Fruit fly (Drosophila melanogaster) whole organism, embryonic: ENCODE results near the gene CG13127.

ENCODE experiments used
- Asciz ChIP-seq: fragments of 200-800 bp; sonication (Bioruptor generic); optimal IDR thresholded peaks from 2 replicates; lab custom pipeline; 2017; ENCODE audit warnings: missing biosample characterization, mild to moderate bottlenecking, missing genetic modification characterization, missing genetic modification reagents
- BEAF-32 ChIP-seq: fragments of 200-800 bp; sonication (Bioruptor generic); optimal IDR thresholded peaks from 3 replicates; lab custom pipeline; 2017; ENCODE audit warnings: missing biosample characterization, missing genetic modification characterization, mild to moderate bottlenecking, moderate library complexity, missing genetic modification reagents
- C15 ChIP-seq: fragments of 200-800 bp; sonication (Bioruptor generic); IDR thresholded peaks from 3 replicates; pipeline ENCODE4 v1.3.6; 2022; ENCODE audit warnings: missing biosample characterization, missing genetic modification characterization
- CG10209 ChIP-seq: fragments of 200-800 bp; sonication (Bioruptor generic); optimal IDR thresholded peaks from 3 replicates; lab custom pipeline; 2017; ENCODE audit warnings: missing biosample characterization, mild to moderate bottlenecking, missing genetic modification characterization, missing genetic modification reagents
- CG10267 ChIP-seq: fragments of 200-800 bp; sonication (Bioruptor generic); optimal IDR thresholded peaks from 2 replicates; lab custom pipeline; 2018; ENCODE audit warnings: missing biosample characterization, mild to moderate bottlenecking, missing genetic modification characterization, moderate library complexity
- CG12942 ChIP-seq: fragments of 200-800 bp; sonication (Bioruptor generic); optimal IDR thresholded peaks from 3 replicates; lab custom pipeline; 2016; ENCODE audit warnings: missing biosample characterization, missing genetic modification characterization
- CG13424 ChIP-seq: fragments of 200-800 bp; sonication (Bioruptor generic); optimal IDR thresholded peaks from 2 replicates; lab custom pipeline; 2019; ENCODE audit warnings: missing biosample characterization, mild to moderate bottlenecking, missing genetic modification characterization, moderate library complexity
- CG14667 ChIP-seq: fragments of 200-800 bp; sonication (Bioruptor generic); IDR thresholded peaks from 2 replicates; pipeline ENCODE4 v1.3.6; 2022; ENCODE audit warnings: missing biosample characterization, missing genetic modification characterization
- CG14710 ChIP-seq: fragments of 200-800 bp; sonication (Bioruptor generic); optimal IDR thresholded peaks from 3 replicates; lab custom pipeline; 2019; ENCODE audit warnings: missing biosample characterization, mild to moderate bottlenecking, missing genetic modification characterization, moderate library complexity
- CG15601 ChIP-seq: fragments of 200-800 bp; sonication (Bioruptor generic); optimal IDR thresholded peaks from 3 replicates; lab custom pipeline; 2019; ENCODE audit warnings: missing biosample characterization, mild to moderate bottlenecking, missing genetic modification characterization, moderate library complexity
- CG16815 ChIP-seq: fragments of 200-800 bp; sonication (Bioruptor generic); optimal IDR thresholded peaks from 3 replicates; lab custom pipeline; 2017; ENCODE audit warnings: missing biosample characterization, mild to moderate bottlenecking, missing genetic modification characterization
- CG17361 ChIP-seq: fragments of 200-800 bp; sonication (Bioruptor generic); IDR thresholded peaks from 3 replicates; pipeline ENCODE4 v1.3.6; 2022; ENCODE audit warnings: missing biosample characterization, missing genetic modification characterization
- CG17829 ChIP-seq: fragments of 200-800 bp; optimal IDR thresholded peaks from 2 replicates; lab custom pipeline; 2019; ENCODE audit warnings: missing biosample characterization, mild to moderate bottlenecking, missing genetic modification characterization, moderate library complexity
- CG31224 ChIP-seq: fragments of 200-800 bp; sonication (Bioruptor generic); IDR thresholded peaks from 2 replicates; pipeline ENCODE4 v1.3.6; 2022; ENCODE audit warnings: missing biosample characterization, missing genetic modification characterization
- CG33557 ChIP-seq: fragments of 200-800 bp; sonication (Bioruptor generic); optimal IDR thresholded peaks from 2 replicates; lab custom pipeline; 2019; ENCODE audit warnings: missing biosample characterization, mild to moderate bottlenecking, missing genetic modification characterization, moderate library complexity
- CG7987 ChIP-seq: fragments of 200-800 bp; sonication (Bioruptor generic); optimal IDR thresholded peaks from 2 replicates; lab custom pipeline; 2018; ENCODE audit warnings: missing biosample characterization, mild to moderate bottlenecking, missing genetic modification characterization, moderate library complexity
- CG8388 ChIP-seq: fragments of 200-800 bp; sonication (Bioruptor generic); optimal IDR thresholded peaks from 2 replicates; lab custom pipeline; 2019; ENCODE audit warnings: missing biosample characterization, mild to moderate bottlenecking, missing genetic modification characterization, moderate library complexity
- Camta ChIP-seq: fragments of 200-800 bp; sonication (Bioruptor generic); optimal IDR thresholded peaks from 2 replicates; lab custom pipeline; 2016; ENCODE audit warnings: missing biosample characterization, missing genetic modification characterization
- Chrac-16 ChIP-seq: fragments of 200-800 bp; sonication (Bioruptor generic); optimal IDR thresholded peaks from 3 replicates; lab custom pipeline; 2016; ENCODE audit warnings: missing biosample characterization, missing genetic modification characterization
- CoRest ChIP-seq: fragments of 200-800 bp; sonication (Bioruptor generic); optimal IDR thresholded peaks from 3 replicates; lab custom pipeline; 2018; ENCODE audit warnings: missing biosample characterization, mild to moderate bottlenecking, missing genetic modification characterization, moderate library complexity
- D19A ChIP-seq: fragments of 200-800 bp; optimal IDR thresholded peaks from 3 replicates; lab custom pipeline; 2019; ENCODE audit warnings: missing biosample characterization, mild to moderate bottlenecking, missing genetic modification characterization, moderate library complexity
- Dad ChIP-seq: fragments of 200-800 bp; sonication (Bioruptor generic); optimal IDR thresholded peaks from 3 replicates; lab custom pipeline; 2016; ENCODE audit warnings: missing biosample characterization, missing genetic modification characterization
- E2f2 ChIP-seq: fragments of 200-800 bp; sonication (Bioruptor generic); IDR thresholded peaks from 2 replicates; pipeline ENCODE4 v1.3.6; 2022; ENCODE audit warnings: missing biosample characterization, missing genetic modification characterization
- Eip74EF ChIP-seq, 2 experiments: fragments of 200-800 bp in 1 of 2; fragments of >200 bp in 1 of 2; sonication (Bioruptor generic) in 1 of 2; optimal IDR thresholded peaks; 2 replicates each; lab custom pipeline; 2017 to 2019; ENCODE audit warnings: missing biosample characterization in 2 of 2, missing genetic modification characterization in 2 of 2, mild to moderate bottlenecking in 1 of 2, moderate library complexity in 1 of 2
- Ets65A ChIP-seq: fragments of 200-800 bp; sonication (Bioruptor generic); peaks from one replicate; lab custom pipeline; 2016; ENCODE audit warnings: missing biosample characterization, missing genetic modification characterization
- Gsc ChIP-seq: fragments of 200-800 bp; sonication (Bioruptor generic); IDR thresholded peaks from 2 replicates; pipeline ENCODE4 v1.3.6; 2022; ENCODE audit warnings: missing biosample characterization, missing genetic modification characterization
- HLH54F ChIP-seq: fragments of 200-800 bp; sonication (Bioruptor generic); optimal IDR thresholded peaks from 3 replicates; lab custom pipeline; 2016; ENCODE audit warnings: missing biosample characterization, missing genetic modification characterization
- Hr3 ChIP-seq: fragments of 200-800 bp; sonication (Bioruptor generic); optimal IDR thresholded peaks from 3 replicates; lab custom pipeline; 2016; ENCODE audit warnings: missing biosample characterization, missing genetic modification characterization
- Hr51 ChIP-seq, 2 experiments: fragments of 200-800 bp; sonication (Bioruptor generic); optimal IDR thresholded peaks; 2 replicates in 1 of 2; 3 replicates in 1 of 2; lab custom pipeline; 2016 to 2018; ENCODE audit warnings: missing biosample characterization in 2 of 2, missing genetic modification characterization in 2 of 2, mild to moderate bottlenecking in 1 of 2, moderate library complexity in 1 of 2
- Med ChIP-seq: fragments of 200-800 bp; sonication (Bioruptor generic); peaks from one replicate; lab custom pipeline; 2016; ENCODE audit warnings: missing biosample characterization, missing genetic modification characterization, mild to moderate bottlenecking, inconsistent platforms, moderate library complexity
- Oli ChIP-seq: fragments of 200-800 bp; sonication (Bioruptor generic); optimal IDR thresholded peaks from 2 replicates; lab custom pipeline; 2018; ENCODE audit warnings: missing biosample characterization, mild to moderate bottlenecking, missing genetic modification characterization, moderate library complexity
- Sox102F ChIP-seq: fragments of 200-800 bp; sonication (Bioruptor generic); optimal IDR thresholded peaks from 2 replicates; lab custom pipeline; 2018; ENCODE audit warnings: missing biosample characterization, mild to moderate bottlenecking, missing genetic modification characterization, moderate library complexity
- Sry-δ ChIP-seq: fragments of 200-800 bp; sonication (Bioruptor generic); optimal IDR thresholded peaks from 2 replicates; lab custom pipeline; 2016; ENCODE audit warnings: missing biosample characterization, missing genetic modification characterization
- Xrp1 ChIP-seq: fragments of 200-800 bp; sonication (Bioruptor generic); IDR thresholded peaks from 2 replicates; pipeline ENCODE4 v1.3.6; 2022; ENCODE audit warnings: missing biosample characterization, missing genetic modification characterization
- aop ChIP-seq: fragments of 200-800 bp; sonication (Bioruptor generic); IDR thresholded peaks from 2 replicates; pipeline ENCODE4 v1.3.6; 2022; ENCODE audit warnings: missing biosample characterization, missing genetic modification characterization
- ap ChIP-seq: fragments of 200-800 bp; sonication (Bioruptor generic); IDR thresholded peaks from 2 replicates; pipeline ENCODE4 v1.3.6; 2022; ENCODE audit warnings: missing biosample characterization, missing genetic modification characterization
- bigmax ChIP-seq: fragments of 200-800 bp; sonication (Bioruptor generic); optimal IDR thresholded peaks from 2 replicates; lab custom pipeline; 2018; ENCODE audit warnings: missing biosample characterization, mild to moderate bottlenecking, missing genetic modification characterization
- ftz-f1 ChIP-seq: fragments of 200-800 bp; sonication (Bioruptor generic); optimal IDR thresholded peaks from 2 replicates; lab custom pipeline; 2016; ENCODE audit warnings: missing biosample characterization, missing genetic modification characterization
- gcm2 ChIP-seq: fragments of 200-800 bp; sonication (Bioruptor generic); optimal IDR thresholded peaks from 2 replicates; lab custom pipeline; 2016; ENCODE audit warnings: missing biosample characterization, missing genetic modification characterization
- gem ChIP-seq: fragments of 200-800 bp; sonication (Bioruptor generic); optimal IDR thresholded peaks from 2 replicates; lab custom pipeline; 2019; ENCODE audit warnings: missing biosample characterization, mild to moderate bottlenecking, missing genetic modification characterization, moderate library complexity
- inv ChIP-seq: fragments of 200-800 bp; sonication (Bioruptor generic); IDR thresholded peaks from 2 replicates; pipeline ENCODE4 v1.3.6; 2022; ENCODE audit warnings: missing biosample characterization, missing genetic modification characterization; ENCODE audit not compliant: partially characterized antibody
- mam ChIP-seq: fragments of 200-800 bp; sonication (Bioruptor generic); optimal IDR thresholded peaks from 3 replicates; lab custom pipeline; 2016; ENCODE audit warnings: missing biosample characterization, missing genetic modification characterization
- pho ChIP-seq: fragments of 200-800 bp; sonication (Bioruptor generic); optimal IDR thresholded peaks from 2 replicates; lab custom pipeline; 2016; ENCODE audit warnings: missing biosample characterization, missing genetic modification characterization
- sens ChIP-seq: fragments of 200-800 bp; sonication (Bioruptor generic); peaks from one replicate; lab custom pipeline; 2016; ENCODE audit warnings: missing biosample characterization, missing genetic modification characterization
- sima ChIP-seq: fragments of 200-800 bp; sonication (Bioruptor generic); optimal IDR thresholded peaks from 2 replicates; lab custom pipeline; 2016; ENCODE audit warnings: missing biosample characterization, missing genetic modification characterization
- sqz ChIP-seq: fragments of 200-800 bp; sonication (Bioruptor generic); optimal IDR thresholded peaks from 3 replicates; lab custom pipeline; 2018; ENCODE audit warnings: missing biosample characterization, mild to moderate bottlenecking, missing genetic modification characterization
- stwl ChIP-seq: fragments of 200-800 bp; sonication (Bioruptor generic); optimal IDR thresholded peaks from 3 replicates; lab custom pipeline; 2018; ENCODE audit warnings: missing biosample characterization, mild to moderate bottlenecking, missing genetic modification characterization, moderate library complexity
- tio ChIP-seq: fragments of 200-800 bp; sonication (Bioruptor generic); optimal IDR thresholded peaks from 2 replicates; lab custom pipeline; 2017; ENCODE audit warnings: missing biosample characterization, missing genetic modification characterization, inconsistent platforms
- trem ChIP-seq: fragments of 200-800 bp; optimal IDR thresholded peaks from 3 replicates; lab custom pipeline; 2019; ENCODE audit warnings: missing biosample characterization, mild to moderate bottlenecking, missing genetic modification characterization, moderate library complexity

Gene CG13127

DNA sequence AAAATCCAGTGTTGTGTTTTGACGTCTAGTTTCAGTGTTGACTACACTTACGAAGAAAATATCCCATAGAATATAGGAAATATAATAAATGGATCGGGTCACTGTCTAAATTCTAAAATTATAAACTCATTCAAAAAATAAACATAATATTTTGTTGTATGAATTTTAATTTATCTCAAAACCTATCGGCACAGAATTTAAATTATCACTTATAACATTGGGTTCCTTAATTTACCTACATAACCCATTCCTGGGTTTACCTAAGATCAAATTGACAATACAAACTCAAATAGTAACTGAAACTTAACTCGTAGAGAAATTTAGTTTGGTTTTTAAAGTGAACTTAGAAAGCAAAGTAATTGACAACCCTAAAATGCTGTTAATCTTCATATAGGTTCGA, 29.9 kb upstream of the CG13127 start (continued):
- peak; percentile 33 for TF ChIP-seq Hr3 (GFP tag; lab: Kevin White, UChicago)
- TF ChIP-seq CG8388: peak; percentile 22
- TF ChIP-seq HLH54F (GFP tag; lab: Kevin White, UChicago): peak; percentile 18
- TF ChIP-seq Hr51 (GFP tag; optimal IDR thresholded peaks at IDR 0.05; lab: Kevin White, UChicago): peak in 1 of 2 experiments; percentile 2
- TF ChIP-seq CG10267 (tag; lab: Kevin White, UChicago): peak; percentile 87
- no peak for TF ChIP-seq pho (GFP tag; lab: Kevin White, UChicago)
- no peak for TF ChIP-seq C15 (GFP tag; lab: Robert Waterston, UW)
- TF ChIP-seq stwl (tag; lab: Kevin White, UChicago): peak; percentile 74
- TF ChIP-seq Chrac-16: peak; percentile 28
- peak; percentile 21 for TF ChIP-seq CG13424 (tag; lab: Kevin White, UChicago)
- peak; percentile 55 for TF ChIP-seq Ets65A (GFP tag; lab: Kevin White, UChicago)
- TF ChIP-seq CG14710 (tag; lab: Kevin White, UChicago): peak; percentile 70
- TF ChIP-seq Gsc (GFP tag; lab: Robert Waterston, UW): no peak
- peak; percentile 52 for TF ChIP-seq tio (GFP tag; lab: Kevin White, UChicago)
- peak; percentile 13 for TF ChIP-seq Sry-δ
- TF ChIP-seq trem (tag; lab: Kevin White, UChicago): peak; percentile 60
- TF ChIP-seq sima: no peak
- TF ChIP-seq CG10209 (GFP tag; lab: Kevin White, UChicago): peak; percentile 6
- TF ChIP-seq mam: peak; percentile 21
- TF ChIP-seq Sox102F (GFP tag; lab: Kevin White, UChicago): peak; percentile 17
- TF ChIP-seq gem: peak; percentile 61
- TF ChIP-seq D19A (tag; lab: Kevin White, UChicago): peak; percentile 27
- peak; percentile 22; the same call in 1 of the 2 replicates for TF ChIP-seq Xrp1 (GFP tag; lab: Robert Waterston, UW)
- TF ChIP-seq ftz-f1 (GFP tag; lab: Kevin White, UChicago): no peak
- peak; percentile 82 for TF ChIP-seq sens (GFP tag; lab: Kevin White, UChicago)
- TF ChIP-seq BEAF-32: peak; percentile 14
- peak; percentile 29 for TF ChIP-seq CG15601 (tag; lab: Kevin White, UChicago)
- TF ChIP-seq sqz (GFP tag; lab: Kevin White, UChicago): peak; percentile 35
- peak; percentile 16 for TF ChIP-seq CG33557 (GFP tag; lab: Kevin White, UChicago)
- peak; percentile 10 for TF ChIP-seq Camta
- TF ChIP-seq CG17361 (GFP tag; lab: Robert Waterston, UW): peak; percentile 48; the same call in 1 of the 3 replicates
- TF ChIP-seq CG17829 (tag; lab: Kevin White, UChicago): peak; percentile 46
- no peak for TF ChIP-seq Med (GFP tag; lab: Kevin White, UChicago)
- TF ChIP-seq inv (GFP tag; lab: Robert Waterston, UW): no peak
- peak; percentile 50 for TF ChIP-seq CoRest (tag; lab: Kevin White, UChicago)
- TF ChIP-seq Oli (tag; lab: Kevin White, UChicago): peak; percentile 24
- TF ChIP-seq CG16815 (GFP tag; lab: Kevin White, UChicago): peak; percentile 40

DNA sequence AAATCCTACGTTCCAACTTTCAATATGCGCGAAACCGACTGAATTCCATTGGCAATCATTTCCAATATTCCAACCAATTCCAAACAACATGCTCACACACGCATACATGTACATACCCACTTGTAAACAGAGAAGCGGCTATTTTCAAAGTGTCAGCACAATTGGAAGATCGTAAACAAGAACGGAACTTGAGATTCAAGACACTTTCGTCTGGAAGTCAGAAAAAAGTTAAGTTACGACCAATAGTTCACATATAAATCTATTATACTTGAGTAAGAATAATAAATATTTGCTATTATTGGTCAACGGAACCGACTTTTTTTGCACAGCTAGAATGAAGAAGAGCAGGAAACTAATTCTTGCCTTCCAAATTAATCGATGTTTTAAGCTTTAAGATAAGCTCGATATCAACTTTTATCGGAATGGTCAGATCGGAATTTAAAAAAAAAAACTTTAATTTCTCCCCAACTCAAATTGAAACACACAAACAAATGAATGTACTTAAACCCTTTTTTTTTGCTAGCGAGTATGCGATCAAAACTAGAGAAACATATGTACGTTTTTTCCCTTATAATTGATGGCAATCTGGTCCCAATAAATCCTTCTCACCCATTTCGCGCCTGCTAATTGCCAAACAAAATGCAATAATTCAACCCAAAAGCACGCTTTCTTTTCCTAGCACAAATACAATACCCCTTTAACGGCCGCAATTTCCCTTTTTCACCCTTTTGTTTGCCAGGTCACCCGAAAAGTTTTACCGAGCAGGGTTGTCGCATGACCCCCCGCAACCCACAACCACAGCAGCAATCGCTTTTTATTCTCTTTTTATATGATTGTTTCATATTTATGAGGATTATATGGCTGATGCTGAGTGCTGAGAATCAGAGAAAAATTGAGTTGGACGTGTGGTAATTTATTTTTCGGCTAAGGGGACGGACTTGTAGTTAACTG, 23.8 kb upstream of the CG13127 start, which contains the start of the genes CG31875 and SoYb:
Gene CG31875, minus strand, starts transcription at position 329 of the 951 bp plus-strand sequence.
Gene SoYb, minus strand, starts transcription at position 329 of the 951 bp plus-strand sequence.
- TF ChIP-seq aop (GFP tag; lab: Robert Waterston, UW) (no peak), CG14667 (no peak), CG7987 (GFP tag; lab: Kevin White, UChicago) (peak; percentile 29), CG12942 (no peak), CG31224 (GFP tag; lab: Robert Waterston, UW) (no peak), gcm2 (GFP tag; lab: Kevin White, UChicago) (no peak), bigmax (GFP tag; lab: Kevin White, UChicago) (no peak), ap (GFP tag; lab: Robert Waterston, UW) (no peak), Asciz (GFP tag; lab: Kevin White, UChicago) (no peak), Eip74EF (GFP tag; optimal IDR thresholded peaks at IDR 0.05; lab: Kevin White, UChicago) (peak in 1 of 2 experiments; percentile 25), Dad (no peak), E2f2 (GFP tag; lab: Robert Waterston, UW) (0 out of 2 replicates have a peak, but pooled peaks have one; percentile 34)
